Worm (Caenorhabditis elegans) whole organism, late embryonic: ENCODE results near the gene srx-98.

Source experiments
- C38D4.7 ChIP-seq: fragments of 200-800 bp; sonication (Bioruptor generic); optimal IDR thresholded peaks from 2 replicates; lab custom pipeline; 2018; ENCODE audit warnings: mild to moderate bottlenecking, missing genetic modification characterization, moderate library complexity, missing compliant biosample characterization
- ceh-18 ChIP-seq: sonication (generic microtip); optimal IDR thresholded peaks from 2 replicates; lab custom pipeline; 2016; ENCODE audit warnings: missing genetic modification characterization, missing compliant biosample characterization
- che-1 ChIP-seq: sonication (generic microtip); optimal IDR thresholded peaks from 2 replicates; lab custom pipeline; 2016; ENCODE audit warnings: mild to moderate bottlenecking, missing genetic modification characterization, missing compliant biosample characterization
- dve-1 ChIP-seq: sonication (generic microtip); optimal IDR thresholded peaks from 2 replicates; lab custom pipeline; 2017; ENCODE audit warnings: antibody characterized with exemption, mild to moderate bottlenecking, missing genetic modification characterization, missing compliant biosample characterization
- ets-4 ChIP-seq: sonication (generic microtip); optimal IDR thresholded peaks from 2 replicates; lab custom pipeline; 2016; ENCODE audit warnings: missing genetic modification characterization, missing compliant biosample characterization
- mec-3 ChIP-seq: sonication (generic microtip); optimal IDR thresholded peaks from 2 replicates; lab custom pipeline; 2016; ENCODE audit warnings: borderline replicate concordance, missing genetic modification characterization, missing compliant biosample characterization
- nfya-1 ChIP-seq: sonication (generic microtip); optimal IDR thresholded peaks from 2 replicates; lab custom pipeline; 2017; ENCODE audit warnings: missing genetic modification characterization, mild to moderate bottlenecking, missing compliant biosample characterization, antibody characterized with exemption, moderate library complexity
- npax-4 ChIP-seq: sonication (generic microtip); optimal IDR thresholded peaks from 2 replicates; lab custom pipeline; 2016; ENCODE audit warnings: missing genetic modification characterization, missing compliant biosample characterization
- pat-9 ChIP-seq: fragments of 200-800 bp; sonication (Bioruptor generic); optimal IDR thresholded peaks from 2 replicates; lab custom pipeline; 2018; ENCODE audit warnings: mild to moderate bottlenecking, missing genetic modification characterization, moderate library complexity, missing compliant biosample characterization
- pros-1 ChIP-seq: fragments of 150-350 bp; optimal IDR thresholded peaks from 2 replicates; lab custom pipeline; 2014; ENCODE audit warnings: missing biosample characterization, missing genetic modification reagents, missing genetic modification characterization
- tbx-7 ChIP-seq: sonication (generic microtip); optimal IDR thresholded peaks from 2 replicates; lab custom pipeline; 2016; ENCODE audit warnings: missing genotype, missing genetic modification characterization, missing compliant biosample characterization
- zip-5 ChIP-seq: sonication (generic microtip); optimal IDR thresholded peaks from 2 replicates; lab custom pipeline; 2016; ENCODE audit warnings: missing genetic modification characterization, missing compliant biosample characterization

ce11 chrII:3699591-3699990 is 28.7 kb upstream of the srx-98 start, which contains the start of gene srx-104:
- TF ChIP-seq pat-9 (tag; lab: Kevin White, UChicago), result no peak
- TF ChIP-seq npax-4 (tag; lab: Kevin White, UChicago), result no peak
- TF ChIP-seq zip-5, result no peak
- no peak for TF ChIP-seq mec-3 (tag; lab: Kevin White, UChicago)
- TF ChIP-seq C38D4.7 (GFP tag; lab: Kevin White, UChicago), result no peak
- TF ChIP-seq tbx-7, result no peak
- no peak for TF ChIP-seq pros-1 (tag; lab: Kevin White, UChicago)
- no peak for TF ChIP-seq ets-4 (tag; lab: Kevin White, UChicago)
- no peak for TF ChIP-seq ceh-18 (tag; lab: Kevin White, UChicago)
- TF ChIP-seq nfya-1 (tag; lab: Kevin White, UChicago), result no peak
- no peak for TF ChIP-seq dve-1
- TF ChIP-seq che-1, result no peak
